Worm (Caenorhabditis elegans): ENCODE results near the gene ZC443.2.

The ZC443.2 gene

DNA sequence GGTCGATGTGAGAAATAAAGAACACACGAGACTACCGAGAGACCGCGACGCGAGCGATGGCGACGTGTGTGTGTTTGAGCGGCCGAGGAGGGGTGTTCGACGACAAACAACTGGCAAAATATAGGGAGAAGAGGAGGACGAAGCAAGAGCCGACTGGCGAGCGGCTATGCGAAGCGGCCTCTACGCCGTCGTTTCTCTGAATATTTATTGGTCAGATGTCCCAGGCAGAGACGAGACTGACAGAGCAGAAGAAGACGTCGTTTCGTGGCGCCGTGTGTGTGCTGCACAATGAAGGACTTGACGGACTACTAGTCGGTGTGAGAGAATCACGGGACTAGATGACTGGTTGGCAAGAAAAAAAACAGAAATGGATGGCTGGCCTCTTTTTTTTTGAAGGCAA lies 8.2 kb upstream of the ZC443.2 start (continued):
- no peak for TF ChIP-seq ceh-90 (tag; optimal IDR thresholded peaks at IDR 0.05)
- no peak for TF ChIP-seq pqm-1 (tag; optimal IDR thresholded peaks at IDR 0.05)
- TF ChIP-seq efl-3 (GFP tag; optimal IDR thresholded peaks at IDR 0.05), result no peak
- no peak for TF ChIP-seq nhr-85 (tag)
- no peak for TF ChIP-seq ceh-88 (GFP tag; IDR thresholded peaks at IDR 0.05)
- peak; percentile 53 for TF ChIP-seq lir-3 (tag; optimal IDR thresholded peaks at IDR 0.05; ENCODE audit: poor library complexity)
- peak; percentile 5 for TF ChIP-seq egl-13 (tag; optimal IDR thresholded peaks at IDR 0.05)
- TF ChIP-seq snpc-4 (tag; optimal IDR thresholded peaks at IDR 0.05), result peak; percentile 25
- TF ChIP-seq ztf-11 (tag; optimal IDR thresholded peaks at IDR 0.05), result no peak
- no peak for TF ChIP-seq grh-1 (GFP tag; IDR thresholded peaks at IDR 0.05)
- no peak for TF ChIP-seq sox-4 (tag; optimal IDR thresholded peaks at IDR 0.05)
- TF ChIP-seq dsc-1 (tag; optimal IDR thresholded peaks at IDR 0.05), result peak; percentile 8
- no peak for TF ChIP-seq skn-1 (tag; optimal IDR thresholded peaks at IDR 0.05)
- TF ChIP-seq fos-1 (tag; optimal IDR thresholded peaks at IDR 0.05), result no peak
- TF ChIP-seq lin-39 (tag; optimal IDR thresholded peaks at IDR 0.05), result no peak
- no peak for TF ChIP-seq nhr-12 (tag; optimal IDR thresholded peaks at IDR 0.05)
- TF ChIP-seq fkh-10 (GFP tag; optimal IDR thresholded peaks at IDR 0.05), result peak; percentile 42
- TF ChIP-seq ceh-63 (GFP tag; optimal IDR thresholded peaks at IDR 0.05), result no peak
- peak in 1 of 3 experiments; percentile 17 for TF ChIP-seq dpl-1 (GFP tag; optimal IDR thresholded peaks at IDR 0.05)
- TF ChIP-seq nhr-20 (tag; optimal IDR thresholded peaks at IDR 0.05), result peak; percentile 20
- TF ChIP-seq fkh-4 (tag; optimal IDR thresholded peaks at IDR 0.05; ENCODE audit: borderline replicate concordance), result no peak
- no peak for TF ChIP-seq mep-1 (tag; optimal IDR thresholded peaks at IDR 0.05)
- no peak for TF ChIP-seq lin-35 (GFP tag; optimal IDR thresholded peaks at IDR 0.05)
- TF ChIP-seq snu-23 (GFP tag; optimal IDR thresholded peaks at IDR 0.05), result peak; percentile 18
- TF ChIP-seq mef-2 (tag; optimal IDR thresholded peaks at IDR 0.05), result no peak
- TF ChIP-seq unc-62 (GFP tag; optimal IDR thresholded peaks at IDR 0.05), result no peak
- TF ChIP-seq nhr-237 (tag; optimal IDR thresholded peaks at IDR 0.05), result no peak
- TF ChIP-seq nhr-11 (tag; optimal IDR thresholded peaks at IDR 0.05), result no peak
- no peak for TF ChIP-seq sup-37 (GFP tag; optimal IDR thresholded peaks at IDR 0.05)
- no peak for TF ChIP-seq sptf-1 (tag; optimal IDR thresholded peaks at IDR 0.05)
- TF ChIP-seq ets-5 (GFP tag; IDR thresholded peaks at IDR 0.05), result no peak
- peak; percentile 34 for TF ChIP-seq unc-86 (tag; optimal IDR thresholded peaks at IDR 0.05)
- TF ChIP-seq nhr-71 (tag; optimal IDR thresholded peaks at IDR 0.05), result peak; percentile 56
- no peak for TF ChIP-seq C34B4.2 (tag; optimal IDR thresholded peaks at IDR 0.05)
- TF ChIP-seq irx-1 (tag; optimal IDR thresholded peaks at IDR 0.05), result no peak
- TF ChIP-seq efl-1 (optimal IDR thresholded peaks at IDR 0.05), result no peak
- TF ChIP-seq efl-1 (GFP tag; optimal IDR thresholded peaks at IDR 0.05 in 1 of 2), result peak in 1 of 2 experiments; percentile 64
- TF ChIP-seq unc-98 (GFP tag; IDR thresholded peaks at IDR 0.05), result no peak
- no peak for TF ChIP-seq vab-15 (tag; optimal IDR thresholded peaks at IDR 0.05)
- no peak for TF ChIP-seq tbx-2 (tag; optimal IDR thresholded peaks at IDR 0.05)
- no peak for TF ChIP-seq nhr-77 (tag; optimal IDR thresholded peaks at IDR 0.05)
- TF ChIP-seq nhr-19 (GFP tag; conservative IDR thresholded peaks at IDR 0.05), result no peak
- peak; percentile 15 for TF ChIP-seq swsn-7 (tag; optimal IDR thresholded peaks at IDR 0.05)
- no peak for TF ChIP-seq C04F5.9 (tag; optimal IDR thresholded peaks at IDR 0.05)
- no peak; the same call in 1 of the 2 replicates for TF ChIP-seq isw-1 (GFP tag; IDR thresholded peaks at IDR 0.05)
- TF ChIP-seq lin-13 (GFP tag; optimal IDR thresholded peaks at IDR 0.05), result no peak
- TF ChIP-seq alr-1 (tag; optimal IDR thresholded peaks at IDR 0.05; ENCODE audit: borderline replicate concordance), result no peak
- no peak for TF ChIP-seq zip-4 (GFP tag; optimal IDR thresholded peaks at IDR 0.05)
- TF ChIP-seq tlp-1 (tag; optimal IDR thresholded peaks at IDR 0.05), result no peak
- no peak for TF ChIP-seq hlh-4 (tag; optimal IDR thresholded peaks at IDR 0.05)
- TF ChIP-seq mab-9 (GFP tag; IDR thresholded peaks at IDR 0.05), result no peak
- TF ChIP-seq ceh-8 (GFP tag; optimal IDR thresholded peaks at IDR 0.05), result no peak
- TF ChIP-seq xbp-1 (tag; optimal IDR thresholded peaks at IDR 0.05), result peak; percentile 21
- no peak for TF ChIP-seq lin-15B (tag; optimal IDR thresholded peaks at IDR 0.05)
- TF ChIP-seq jun-1 (tag; optimal IDR thresholded peaks at IDR 0.05), result no peak

Measured in whole organism, L1 larva.